Worm (Caenorhabditis elegans): Measurements from ENCODE around the gene M03E7.2.

DNA sequence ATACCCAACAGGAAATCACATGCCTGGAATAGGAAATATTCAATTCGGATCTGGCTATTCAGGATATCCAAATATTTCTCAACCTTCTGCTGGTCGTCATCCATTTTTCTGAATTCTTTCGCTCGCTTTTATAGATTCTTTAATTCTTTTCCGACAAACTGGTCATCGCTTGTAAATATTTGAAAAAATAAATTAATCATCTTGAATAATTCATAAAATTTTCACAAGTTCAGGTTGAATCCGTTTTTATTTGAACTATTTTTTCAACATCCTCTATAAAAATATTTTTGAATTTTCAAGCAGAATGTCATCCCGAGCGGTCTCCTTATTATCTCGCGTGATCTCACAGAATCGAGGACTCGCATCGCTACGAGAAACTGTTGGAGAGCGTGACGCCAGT, 24.0 kb upstream of the M03E7.2 start, which contains the start of gene mrpl-48:
- TF ChIP-seq Y53G8AR.9 (GFP tag; conservative IDR thresholded peaks at IDR 0.05) (no peak), pha-4 (tag; optimal IDR thresholded peaks at IDR 0.05) (no peak), lin-35 (GFP tag; optimal IDR thresholded peaks at IDR 0.05) (no peak), ekl-4 (GFP tag; IDR thresholded peaks at IDR 0.05) (no peak), unc-62 (GFP tag; optimal IDR thresholded peaks at IDR 0.05) (no peak), efl-1 (GFP tag; optimal IDR thresholded peaks at IDR 0.05) (no peak), nfya-1 (tag; optimal IDR thresholded peaks at IDR 0.05; ENCODE audit: borderline replicate concordance, insufficient read depth) (no peak)

All from whole organism, young adult.